Fruit fly (Drosophila melanogaster) whole organism, embryonic: ENCODE data around the gene CG4455.
A peak's percentile ranks its signal among the peaks of the same experiment; 100 is the strongest.

Experiments
- CG10565 ChIP-seq: fragments of 200-800 bp; sonication (Bioruptor generic); optimal IDR thresholded peaks from 3 replicates; lab custom pipeline; 2016; ENCODE audit warnings: missing biosample characterization, mild to moderate bottlenecking, missing genetic modification characterization
- CG11085 ChIP-seq: fragments of 200-800 bp; sonication (Bioruptor generic); IDR thresholded peaks from 2 replicates; pipeline ENCODE4 v1.3.6; 2022; ENCODE audit warnings: missing biosample characterization, missing genetic modification characterization
- CG11093 ChIP-seq: fragments of 200-800 bp; sonication (Bioruptor generic); IDR thresholded peaks from 3 replicates; pipeline ENCODE4 v1.3.6; 2022; ENCODE audit warnings: missing biosample characterization, missing genetic modification characterization
- CG11398 ChIP-seq: fragments of 200-800 bp; sonication (Bioruptor generic); optimal IDR thresholded peaks from 2 replicates; lab custom pipeline; 2016; ENCODE audit warnings: missing biosample characterization, missing genetic modification characterization
- CG11456 ChIP-seq: fragments of 200-800 bp; sonication (Bioruptor generic); IDR thresholded peaks from 3 replicates; pipeline ENCODE4 v1.3.6; 2022; ENCODE audit warnings: missing biosample characterization, missing genetic modification characterization
- CG11504 ChIP-seq: fragments of 200-800 bp; sonication (Bioruptor generic); optimal IDR thresholded peaks from 3 replicates; lab custom pipeline; 2019; ENCODE audit warnings: missing biosample characterization, mild to moderate bottlenecking, missing genetic modification characterization, moderate library complexity
- CG11696 ChIP-seq: fragments of 200-800 bp; sonication (Bioruptor generic); IDR thresholded peaks from 2 replicates; pipeline ENCODE4 v1.3.6; 2022; ENCODE audit warnings: missing biosample characterization, missing genetic modification characterization
- CG13123 ChIP-seq: fragments of 200-800 bp; sonication (Bioruptor generic); optimal IDR thresholded peaks from 2 replicates; lab custom pipeline; 2016; ENCODE audit warnings: missing biosample characterization, missing genetic modification characterization
- CG14014 ChIP-seq: fragments of 200-800 bp; sonication (Bioruptor generic); IDR thresholded peaks from 2 replicates; pipeline ENCODE4 v1.3.6; 2022; ENCODE audit warnings: missing biosample characterization, missing genetic modification characterization
- CG17802 ChIP-seq: fragments of 200-800 bp; sonication (Bioruptor generic); optimal IDR thresholded peaks from 2 replicates; lab custom pipeline; 2018; ENCODE audit warnings: missing biosample characterization, mild to moderate bottlenecking, missing genetic modification characterization, moderate library complexity
- CG17829 ChIP-seq: fragments of 200-800 bp; optimal IDR thresholded peaks from 2 replicates; lab custom pipeline; 2019; ENCODE audit warnings: missing biosample characterization, mild to moderate bottlenecking, missing genetic modification characterization, moderate library complexity
- CG18476 ChIP-seq: fragments of 200-800 bp; sonication (Bioruptor generic); optimal IDR thresholded peaks from 2 replicates; lab custom pipeline; 2016; ENCODE audit warnings: missing biosample characterization, mild to moderate bottlenecking, missing genetic modification characterization
- CG2120 ChIP-seq: fragments of 200-800 bp; sonication (Bioruptor generic); optimal IDR thresholded peaks from 3 replicates; lab custom pipeline; 2016; ENCODE audit warnings: missing biosample characterization, missing genetic modification characterization
- CG30020 ChIP-seq: fragments of 200-800 bp; optimal IDR thresholded peaks from 2 replicates; lab custom pipeline; 2019; ENCODE audit warnings: missing biosample characterization, mild to moderate bottlenecking, missing genetic modification characterization, moderate library complexity
- CG31388 ChIP-seq: fragments of 200-800 bp; sonication (Bioruptor generic); optimal IDR thresholded peaks from 2 replicates; lab custom pipeline; 2016; ENCODE audit warnings: missing biosample characterization, missing genetic modification characterization
- CG3726 ChIP-seq: fragments of 200-800 bp; sonication (Bioruptor generic); IDR thresholded peaks from 3 replicates; pipeline ENCODE4, ENCODE4 v1.3.6; 2022; ENCODE audit warnings: missing biosample characterization, missing genetic modification characterization
- CG3847 ChIP-seq: fragments of 200-800 bp; sonication (Bioruptor generic); IDR thresholded peaks from 2 replicates; pipeline ENCODE4 v1.3.6; 2022; ENCODE audit warnings: missing biosample characterization, missing genetic modification characterization
- CG42726 ChIP-seq: fragments of 200-800 bp; sonication (Bioruptor generic); IDR thresholded peaks from 2 replicates; pipeline ENCODE4 v1.3.6; 2022; ENCODE audit warnings: missing biosample characterization, missing genetic modification characterization; ENCODE audit not compliant: partially characterized antibody
- CG7556 ChIP-seq: fragments of 200-800 bp; sonication (Bioruptor generic); optimal IDR thresholded peaks from 2 replicates; lab custom pipeline; 2017; ENCODE audit warnings: missing biosample characterization, mild to moderate bottlenecking, missing genetic modification characterization
- CG7745 ChIP-seq: fragments of 200-800 bp; sonication (Bioruptor generic); optimal IDR thresholded peaks from 2 replicates; lab custom pipeline; 2018; ENCODE audit warnings: missing biosample characterization, mild to moderate bottlenecking, missing genetic modification characterization, moderate library complexity
- CG7987 ChIP-seq: fragments of 200-800 bp; sonication (Bioruptor generic); optimal IDR thresholded peaks from 2 replicates; lab custom pipeline; 2018; ENCODE audit warnings: missing biosample characterization, mild to moderate bottlenecking, missing genetic modification characterization, moderate library complexity
- CG9817 ChIP-seq: fragments of 200-800 bp; sonication (Bioruptor generic); optimal IDR thresholded peaks from 2 replicates; lab custom pipeline; 2018; ENCODE audit warnings: missing biosample characterization, mild to moderate bottlenecking, missing genetic modification characterization, moderate library complexity
- CG9932 ChIP-seq: fragments of 200-800 bp; sonication (Bioruptor generic); IDR thresholded peaks from 2 replicates; pipeline ENCODE4 v1.3.6; 2022; ENCODE audit warnings: missing biosample characterization, missing genetic modification characterization
- CHES-1-like ChIP-seq: fragments of 200-800 bp; sonication (Bioruptor generic); optimal IDR thresholded peaks from 2 replicates; lab custom pipeline; 2016; ENCODE audit warnings: missing biosample characterization, missing genetic modification characterization
- Dip3 ChIP-seq: fragments of 200-800 bp; sonication (Bioruptor generic); optimal IDR thresholded peaks from 3 replicates; lab custom pipeline; 2016; ENCODE audit warnings: missing biosample characterization, missing genetic modification characterization
- H2.0 ChIP-seq: fragments of 200-800 bp; sonication (Bioruptor generic); IDR thresholded peaks from 2 replicates; pipeline ENCODE4 v1.3.6; 2022; ENCODE audit warnings: missing biosample characterization, missing genetic modification characterization
- Hand ChIP-seq: fragments of 200-800 bp; sonication (Bioruptor generic); optimal IDR thresholded peaks from 2 replicates; lab custom pipeline; 2017; ENCODE audit warnings: mild to moderate bottlenecking, missing biosample characterization, missing genetic modification reagents, missing genetic modification characterization
- Jarid2 ChIP-seq: fragments of 200-800 bp; sonication (Bioruptor generic); optimal IDR thresholded peaks from 3 replicates; lab custom pipeline; 2017; ENCODE audit warnings: mild to moderate bottlenecking, missing biosample characterization, missing genetic modification reagents, missing genetic modification characterization
- Lpt ChIP-seq: fragments of >200 bp; optimal IDR thresholded peaks from 2 replicates; lab custom pipeline; 2018; ENCODE audit warnings: missing biosample characterization, missing genetic modification characterization
- MESR4 ChIP-seq: fragments of 200-800 bp; sonication (Bioruptor generic); optimal IDR thresholded peaks from 2 replicates; lab custom pipeline; 2018; ENCODE audit warnings: missing biosample characterization, mild to moderate bottlenecking, missing genetic modification characterization, moderate library complexity
- Nf-YA ChIP-seq: fragments of 200-800 bp; sonication (Bioruptor generic); IDR thresholded peaks from 2 replicates; pipeline ENCODE4 v1.3.6; 2022; ENCODE audit warnings: missing biosample characterization, missing genetic modification characterization
- Nf-YB ChIP-seq: fragments of 200-800 bp; sonication (Bioruptor generic); optimal IDR thresholded peaks from 3 replicates; lab custom pipeline; 2019; ENCODE audit warnings: missing biosample characterization, mild to moderate bottlenecking, missing genetic modification characterization, moderate library complexity
- Nf-YC ChIP-seq: fragments of 200-800 bp; optimal IDR thresholded peaks from 3 replicates; lab custom pipeline; 2019; ENCODE audit warnings: missing biosample characterization, mild to moderate bottlenecking, missing genetic modification characterization, moderate library complexity
- Oli ChIP-seq: fragments of 200-800 bp; sonication (Bioruptor generic); optimal IDR thresholded peaks from 2 replicates; lab custom pipeline; 2018; ENCODE audit warnings: missing biosample characterization, mild to moderate bottlenecking, missing genetic modification characterization, moderate library complexity
- Ravus ChIP-seq: fragments of 200-800 bp; sonication (Bioruptor generic); IDR thresholded peaks from 2 replicates; pipeline ENCODE4 v1.3.6; 2022; ENCODE audit warnings: missing biosample characterization, missing genetic modification characterization
- ase ChIP-seq: fragments of 200-800 bp; sonication (Bioruptor generic); IDR thresholded peaks from 3 replicates; pipeline ENCODE4 v1.3.6; 2022; ENCODE audit warnings: missing biosample characterization, missing genetic modification characterization
- bigmax ChIP-seq: fragments of 200-800 bp; sonication (Bioruptor generic); optimal IDR thresholded peaks from 2 replicates; lab custom pipeline; 2018; ENCODE audit warnings: missing biosample characterization, mild to moderate bottlenecking, missing genetic modification characterization
- crc ChIP-seq: fragments of 200-800 bp; sonication (Bioruptor generic); optimal IDR thresholded peaks from 2 replicates; lab custom pipeline; 2016; ENCODE audit warnings: missing biosample characterization, missing genetic modification characterization
- gcm2 ChIP-seq: fragments of 200-800 bp; sonication (Bioruptor generic); optimal IDR thresholded peaks from 2 replicates; lab custom pipeline; 2016; ENCODE audit warnings: missing biosample characterization, missing genetic modification characterization
- grn ChIP-seq: fragments of 200-800 bp; sonication (Bioruptor generic); optimal IDR thresholded peaks from 3 replicates; lab custom pipeline; 2017; ENCODE audit warnings: missing biosample characterization, missing genetic modification characterization
- gro ChIP-seq: fragments of 200-800 bp; sonication (Bioruptor generic); optimal IDR thresholded peaks from 2 replicates; lab custom pipeline; 2016; ENCODE audit warnings: missing biosample characterization, missing genetic modification characterization
- hth ChIP-seq: fragments of >200 bp; optimal IDR thresholded peaks from 2 replicates; lab custom pipeline; 2017; ENCODE audit warnings: inconsistent platforms
- inv ChIP-seq: fragments of 200-800 bp; sonication (Bioruptor generic); IDR thresholded peaks from 2 replicates; pipeline ENCODE4 v1.3.6; 2022; ENCODE audit warnings: missing biosample characterization, missing genetic modification characterization; ENCODE audit not compliant: partially characterized antibody
- lmd ChIP-seq: fragments of 200-800 bp; sonication (Bioruptor generic); IDR thresholded peaks from 2 replicates; pipeline ENCODE4 v1.3.6; 2022; ENCODE audit warnings: missing biosample characterization, missing genetic modification characterization
- maf-S ChIP-seq: fragments of 200-800 bp; sonication (Bioruptor generic); optimal IDR thresholded peaks from 2 replicates; lab custom pipeline; 2016; ENCODE audit warnings: missing biosample characterization, missing genetic modification characterization
- nerfin-2 ChIP-seq: fragments of 200-800 bp; sonication (Bioruptor generic); IDR thresholded peaks from 2 replicates; pipeline ENCODE4 v1.3.6; 2022; ENCODE audit warnings: missing biosample characterization, missing genetic modification characterization; ENCODE audit not compliant: partially characterized antibody
- nmo ChIP-seq: fragments of 200-800 bp; sonication (Bioruptor generic); optimal IDR thresholded peaks from 2 replicates; lab custom pipeline; 2018; ENCODE audit warnings: missing biosample characterization, mild to moderate bottlenecking, missing genetic modification characterization, moderate library complexity
- phol ChIP-seq: fragments of 200-800 bp; sonication (Bioruptor generic); optimal IDR thresholded peaks from 3 replicates; lab custom pipeline; 2018; ENCODE audit warnings: missing biosample characterization, mild to moderate bottlenecking, missing genetic modification characterization, moderate library complexity
- pzg ChIP-seq: fragments of 200-800 bp; sonication (Bioruptor generic); optimal IDR thresholded peaks from 3 replicates; lab custom pipeline; 2018; ENCODE audit warnings: missing biosample characterization, mild to moderate bottlenecking, missing genetic modification characterization, moderate library complexity
- usp ChIP-seq: fragments of >200 bp; optimal IDR thresholded peaks from 2 replicates; lab custom pipeline; 2017; ENCODE audit warnings: missing biosample characterization, missing genetic modification characterization
- wek ChIP-seq: fragments of 200-800 bp; sonication (Bioruptor generic); optimal IDR thresholded peaks from 3 replicates; lab custom pipeline; 2018; ENCODE audit warnings: missing biosample characterization, mild to moderate bottlenecking, missing genetic modification characterization, moderate library complexity
- zen2 ChIP-seq: fragments of 200-800 bp; sonication (Bioruptor generic); IDR thresholded peaks from 3 replicates; pipeline ENCODE4 v1.3.6; 2022; ENCODE audit warnings: missing biosample characterization, missing genetic modification characterization; ENCODE audit not compliant: partially characterized antibody

Gene CG4455

DNA sequence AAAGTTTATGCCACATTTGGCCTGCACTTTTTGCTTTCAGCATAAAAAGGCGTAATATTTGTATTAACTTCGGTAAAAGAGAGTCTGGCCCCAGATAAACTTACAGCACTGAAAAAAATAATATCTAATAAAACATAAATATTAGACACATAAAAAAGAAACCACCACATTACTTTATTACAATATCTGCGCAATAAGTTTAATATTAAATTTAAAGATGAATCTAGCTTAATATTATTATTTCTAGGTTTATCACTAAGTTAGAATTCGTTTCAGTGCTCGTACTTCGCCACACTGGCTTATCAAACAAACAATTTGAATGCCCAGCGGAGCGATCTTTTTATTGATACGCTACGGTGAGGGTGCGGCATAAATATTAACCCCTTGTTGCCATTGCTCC lies 5.1 kb downstream of the CG4455 start (continued):
- no peak for TF ChIP-seq bigmax (GFP tag; lab: Kevin White, UChicago)
- no peak for TF ChIP-seq CG11085 (GFP tag; lab: Robert Waterston, UW)
- no peak for TF ChIP-seq H2.0 (GFP tag; lab: Robert Waterston, UW)
- TF ChIP-seq nmo (GFP tag; lab: Kevin White, UChicago), result peak; percentile 23
- TF ChIP-seq CG10565 (GFP tag; lab: Kevin White, UChicago), result no peak
- TF ChIP-seq crc (GFP tag; lab: Kevin White, UChicago), result no peak
- no peak for TF ChIP-seq Nf-YB (GFP tag; lab: Kevin White, UChicago)
- TF ChIP-seq CG3847 (GFP tag; lab: Robert Waterston, UW), result no peak
- TF ChIP-seq MESR4, result no peak
- no peak for TF ChIP-seq CG14014 (GFP tag; lab: Robert Waterston, UW)
- TF ChIP-seq hth (lab: Kevin White, UChicago), result no peak
- TF ChIP-seq CHES-1-like, result no peak
- TF ChIP-seq phol (tag; lab: Kevin White, UChicago), result peak; percentile 38
- TF ChIP-seq CG30020 (tag; lab: Kevin White, UChicago), result no peak
- TF ChIP-seq maf-S (GFP tag; lab: Kevin White, UChicago), result no peak
- TF ChIP-seq Oli, result peak; percentile 17
- no peak for TF ChIP-seq CG18476 (GFP tag; lab: Kevin White, UChicago)
- TF ChIP-seq pzg (GFP tag; lab: Kevin White, UChicago), result no peak
- no peak for TF ChIP-seq CG9932 (GFP tag; lab: Robert Waterston, UW)
- TF ChIP-seq Dip3 (GFP tag; lab: Kevin White, UChicago), result no peak
- TF ChIP-seq Lpt (GFP tag; lab: Kevin White, UChicago), result no peak
- TF ChIP-seq lmd (GFP tag; lab: Robert Waterston, UW), result no peak
- TF ChIP-seq CG13123 (GFP tag; lab: Kevin White, UChicago), result no peak
- TF ChIP-seq nerfin-2, result no peak
- no peak for TF ChIP-seq gcm2 (GFP tag; lab: Kevin White, UChicago)
- TF ChIP-seq CG11093 (GFP tag; lab: Robert Waterston, UW), result no peak
- TF ChIP-seq CG17802, result no peak
- TF ChIP-seq CG7987 (GFP tag; lab: Kevin White, UChicago), result no peak
- no peak for TF ChIP-seq CG9817 (tag; lab: Kevin White, UChicago)
- TF ChIP-seq Hand, result no peak
- TF ChIP-seq gro, result no peak
- TF ChIP-seq CG11456, result no peak
- TF ChIP-seq CG17829, result peak; percentile 43
- TF ChIP-seq CG42726 (GFP tag; lab: Robert Waterston, UW), result no peak
- TF ChIP-seq Nf-YA, result no peak
- no peak for TF ChIP-seq CG11696 (GFP tag; lab: Robert Waterston, UW)
- no peak for TF ChIP-seq CG3726
- TF ChIP-seq CG7745 (tag; lab: Kevin White, UChicago), result no peak
- TF ChIP-seq Nf-YC (tag; lab: Kevin White, UChicago), result no peak
- TF ChIP-seq CG31388, result no peak
- TF ChIP-seq CG2120 (GFP tag; lab: Kevin White, UChicago), result no peak
- no peak for TF ChIP-seq wek
- no peak for TF ChIP-seq CG11398 (GFP tag; lab: Kevin White, UChicago)
- no peak for TF ChIP-seq Jarid2
- 0 out of 3 replicates have a peak, but pooled peaks have one; percentile 7 for TF ChIP-seq ase (GFP tag; lab: Robert Waterston, UW)
- TF ChIP-seq usp (GFP tag; lab: Kevin White, UChicago), result no peak
- TF ChIP-seq Ravus (GFP tag; lab: Robert Waterston, UW), result no peak
- TF ChIP-seq grn (GFP tag; lab: Kevin White, UChicago), result no peak
- TF ChIP-seq CG11504 (tag; lab: Kevin White, UChicago), result no peak
- TF ChIP-seq CG7556 (GFP tag; lab: Kevin White, UChicago), result peak; percentile 18
- TF ChIP-seq zen2 (GFP tag; lab: Robert Waterston, UW), result no peak
- no peak for TF ChIP-seq inv (GFP tag; lab: Robert Waterston, UW)
